Worm (Caenorhabditis elegans) whole organism, early embryonic: ENCODE data around the gene F28D1.6.

ENCODE experiments used
- B0310.2 ChIP-seq: sonication (generic microtip); optimal IDR thresholded peaks from 2 replicates; lab custom pipeline; 2016; ENCODE audit warnings: mild to moderate bottlenecking, missing genetic modification characterization, missing compliant biosample characterization
- F13C5.2 ChIP-seq: sonication (generic microtip); optimal IDR thresholded peaks from 2 replicates; lab custom pipeline; 2017; ENCODE audit warnings: mild to moderate bottlenecking, missing genetic modification characterization, inconsistent platforms, missing compliant biosample characterization
- aly-1 ChIP-seq: sonication (generic microtip); optimal IDR thresholded peaks from 2 replicates; lab custom pipeline; 2016; ENCODE audit warnings: missing genetic modification characterization, missing compliant biosample characterization
- ama-1 ChIP-seq: fragments of 150-350 bp; optimal IDR thresholded peaks from 2 replicates; lab custom pipeline; 2014
- ceh-13 ChIP-seq: fragments of 200-800 bp; sonication (Bioruptor generic); optimal IDR thresholded peaks from 2 replicates; lab custom pipeline; 2018; ENCODE audit warnings: mild to moderate bottlenecking, missing genetic modification characterization, missing compliant biosample characterization
- ceh-36 ChIP-seq: sonication (generic microtip); optimal IDR thresholded peaks from 2 replicates; lab custom pipeline; 2016; ENCODE audit warnings: missing genetic modification characterization, inconsistent platforms, missing compliant biosample characterization
- ets-7 ChIP-seq: sonication (generic microtip); optimal IDR thresholded peaks from 2 replicates; lab custom pipeline; 2016; ENCODE audit warnings: missing genotype, missing genetic modification characterization, missing compliant biosample characterization
- flt-1 ChIP-seq: fragments of 200-800 bp; sonication (Bioruptor generic); IDR thresholded peaks from 2 replicates; pipeline ENCODE4 v1.3.6; 2022; ENCODE audit warnings: missing genetic modification characterization, missing compliant biosample characterization
- hmbx-1 ChIP-seq: sonication (generic microtip); optimal IDR thresholded peaks from 2 replicates; lab custom pipeline; 2016; ENCODE audit warnings: mild to moderate bottlenecking, missing genetic modification characterization, missing compliant biosample characterization
- hmg-4 ChIP-seq: fragments of 200-800 bp; sonication (Bioruptor generic); optimal IDR thresholded peaks from 2 replicates; lab custom pipeline; 2018; ENCODE audit warnings: mild to moderate bottlenecking, missing genetic modification characterization, missing compliant biosample characterization
- hnd-1 ChIP-seq: sonication (generic microtip); optimal IDR thresholded peaks from 2 replicates; lab custom pipeline; 2016; ENCODE audit warnings: missing genetic modification characterization, missing compliant biosample characterization
- pes-1 ChIP-seq: fragments of 200-800 bp; sonication (Bioruptor generic); IDR thresholded peaks from 2 replicates; pipeline ENCODE4 v1.3.6; 2022; ENCODE audit warnings: missing genetic modification reagents, missing genetic modification characterization, missing compliant biosample characterization
- scrt-1 ChIP-seq: fragments of 200-800 bp; sonication (Bioruptor generic); IDR thresholded peaks from 2 replicates; pipeline ENCODE4 v1.3.6; 2022; ENCODE audit warnings: missing genetic modification characterization, missing compliant biosample characterization
- sea-1 ChIP-seq: fragments of 200-800 bp; sonication (Bioruptor generic); conservative IDR thresholded peaks from 2 replicates; pipeline ENCODE4 v1.3.6; 2022; ENCODE audit warnings: missing genetic modification characterization, missing compliant biosample characterization
- tbx-11 ChIP-seq: fragments of 200-800 bp; sonication (Bioruptor generic); IDR thresholded peaks from 2 replicates; pipeline ENCODE4 v1.3.6; 2022; ENCODE audit warnings: missing genetic modification characterization, missing compliant biosample characterization
- tbx-37 ChIP-seq: fragments of 200-800 bp; sonication (Bioruptor generic); conservative IDR thresholded peaks from 2 replicates; pipeline ENCODE4 v1.3.6; 2022; ENCODE audit warnings: missing genetic modification reagents, missing genetic modification characterization, missing compliant biosample characterization
- tra-4 ChIP-seq: sonication (generic microtip); optimal IDR thresholded peaks from 2 replicates; lab custom pipeline; 2017; ENCODE audit warnings: missing genetic modification characterization, missing compliant biosample characterization

The F28D1.6 gene

DNA sequence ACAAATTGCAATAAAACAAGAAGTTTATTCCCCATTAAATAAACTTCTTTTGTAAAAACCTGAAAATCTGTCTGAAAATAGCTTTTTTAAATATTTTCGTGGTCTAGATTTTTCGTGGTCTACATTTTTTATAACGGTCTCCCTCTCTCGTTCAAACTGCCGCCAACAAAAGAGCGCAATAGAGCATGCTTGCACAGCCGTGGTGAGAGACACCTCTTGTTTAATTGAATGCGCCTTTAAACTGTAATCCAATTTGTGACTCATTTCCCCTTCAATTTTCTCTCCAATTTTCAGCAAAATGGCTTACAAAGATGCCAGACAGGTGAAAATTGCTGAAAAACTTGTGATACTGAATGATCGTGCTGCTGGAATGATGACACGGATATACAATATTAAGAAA lies 19.2 kb upstream of the F28D1.6 start, which contains the start of gene gex-3:
Gene gex-3, plus strand, starts transcription at position 295 of the 400 bp plus-strand sequence.
- TF ChIP-seq F13C5.2 (tag; lab: Kevin White, UChicago): peak; percentile 52
- TF ChIP-seq scrt-1: no peak
- peak; percentile 29 for TF ChIP-seq hmg-4 (GFP tag; lab: Kevin White, UChicago)

DNA sequence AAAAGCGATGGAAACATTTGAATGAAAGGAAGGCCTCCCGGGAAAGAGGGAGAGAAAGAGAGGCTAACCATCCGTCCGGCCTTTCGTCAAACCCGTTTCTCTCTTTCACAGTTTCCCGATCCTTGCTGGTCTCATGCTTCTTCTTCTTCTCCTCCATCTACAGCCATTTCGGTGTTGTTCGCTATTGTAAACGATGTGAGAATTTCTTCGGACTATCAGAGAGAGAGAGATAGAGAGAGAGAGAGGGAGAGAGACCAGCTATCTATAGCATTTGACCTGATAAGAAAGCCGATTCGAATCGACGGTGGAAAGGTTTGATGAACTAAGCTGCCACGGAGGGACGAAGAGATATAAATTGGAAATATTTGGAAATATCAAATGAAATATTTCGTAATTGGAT lies 18.5 kb upstream of the F28D1.6 start:
- TF ChIP-seq tbx-11 (GFP tag; lab: Robert Waterston, UW): no peak
- TF ChIP-seq pes-1 (GFP tag; lab: Robert Waterston, UW): no peak
- no peak for TF ChIP-seq sea-1 (GFP tag; lab: Robert Waterston, UW)
- no peak for TF ChIP-seq ceh-13 (GFP tag; lab: Kevin White, UChicago)
- no peak for TF ChIP-seq tra-4
- TF ChIP-seq hnd-1: no peak
- no peak for TF ChIP-seq flt-1 (GFP tag; lab: Robert Waterston, UW)
- no peak for TF ChIP-seq scrt-1

DNA sequence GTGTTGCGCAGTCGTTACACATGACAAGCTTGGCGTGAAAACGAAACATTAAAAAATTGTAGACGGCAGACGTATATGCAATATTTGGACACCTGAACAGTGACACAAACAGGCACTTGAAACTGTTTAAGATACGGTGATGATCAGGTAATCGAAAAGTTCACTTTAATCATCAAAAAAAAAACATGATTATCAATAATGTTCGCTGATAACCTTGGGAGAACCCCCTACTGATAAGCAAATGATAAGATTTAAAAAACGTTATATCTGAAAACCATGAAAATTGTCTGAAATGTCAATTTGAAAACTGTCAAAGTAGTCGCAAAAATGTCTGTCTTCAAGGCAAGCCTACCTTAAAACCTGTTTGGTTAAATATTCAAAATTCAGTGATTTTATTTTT lies 15.0 kb upstream of the F28D1.6 start:
- TF ChIP-seq tbx-11 (GFP tag; lab: Robert Waterston, UW) (no peak), ceh-13 (GFP tag; lab: Kevin White, UChicago) (no peak), F13C5.2 (tag; lab: Kevin White, UChicago) (no peak), hnd-1 (no peak), flt-1 (GFP tag; lab: Robert Waterston, UW) (no peak), tbx-37 (GFP tag; lab: Robert Waterston, UW) (no peak), pes-1 (GFP tag; lab: Robert Waterston, UW) (no peak), ama-1 (lab: Kevin White, UChicago) (no peak), scrt-1 (no peak)

DNA sequence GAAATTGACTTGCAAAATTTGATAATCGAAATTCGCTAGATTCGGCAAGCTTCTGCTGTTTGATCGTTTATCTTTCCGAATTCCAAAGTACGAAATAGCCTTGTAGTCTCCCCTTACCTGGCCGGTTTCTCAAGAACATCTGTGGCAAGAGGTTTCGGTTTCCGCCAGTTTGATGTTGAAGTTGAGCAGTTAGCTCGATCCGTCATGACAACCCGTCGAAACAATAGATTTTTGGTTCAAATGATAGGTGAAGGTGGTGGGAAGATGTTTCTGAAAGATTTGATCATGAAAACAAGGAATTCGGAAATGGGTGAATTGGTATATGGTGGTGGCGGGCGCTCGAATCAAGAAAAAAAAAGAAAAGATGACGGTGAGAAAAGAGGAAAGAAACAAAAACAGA lies 13.5 kb upstream of the F28D1.6 start, which contains the start of gene acs-20:
Gene acs-20, minus strand, starts transcription at position 270 of the 400 bp plus-strand sequence.
- TF ChIP-seq F13C5.2 (tag; lab: Kevin White, UChicago): no peak
- TF ChIP-seq flt-1 (GFP tag; lab: Robert Waterston, UW): no peak
- TF ChIP-seq tbx-37 (GFP tag; lab: Robert Waterston, UW): no peak
- TF ChIP-seq ceh-36 (tag; lab: Kevin White, UChicago): no peak
- no peak for TF ChIP-seq hmg-4 (GFP tag; lab: Kevin White, UChicago)
- TF ChIP-seq B0310.2: no peak
- TF ChIP-seq ceh-13 (GFP tag; lab: Kevin White, UChicago): no peak
- no peak for TF ChIP-seq pes-1 (GFP tag; lab: Robert Waterston, UW)

DNA sequence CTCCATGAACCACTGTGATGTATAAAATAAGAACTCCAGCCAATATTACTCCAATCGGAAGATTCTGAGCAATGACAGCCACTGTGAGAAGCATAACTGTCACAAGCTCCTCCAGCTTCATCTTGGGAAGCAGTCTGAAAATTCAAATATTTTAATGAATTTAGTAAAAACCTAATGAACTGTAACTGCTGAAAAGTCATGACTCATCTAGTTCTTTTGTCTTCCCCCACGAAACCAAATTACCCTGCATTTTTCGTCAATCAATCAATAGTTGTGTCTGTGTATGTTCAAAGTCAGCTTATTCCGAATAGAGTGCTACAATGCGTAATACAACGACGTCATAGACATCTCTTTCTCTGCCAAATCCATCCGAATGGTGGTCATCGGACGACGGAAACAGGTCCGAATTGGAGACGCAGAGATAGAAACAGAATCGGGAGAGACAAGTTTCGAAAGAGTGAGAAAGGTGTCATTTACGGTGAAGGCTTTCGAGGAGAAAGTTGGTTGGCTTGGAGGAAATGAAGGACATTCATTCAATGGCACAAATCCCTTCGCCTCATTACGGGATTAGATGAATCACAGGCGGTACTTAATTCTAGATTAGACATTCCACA lies 11.8 kb upstream of the F28D1.6 start:
- TF ChIP-seq flt-1 (GFP tag; lab: Robert Waterston, UW) (no peak), scrt-1 (no peak), tbx-11 (GFP tag; lab: Robert Waterston, UW) (no peak), ceh-13 (GFP tag; lab: Kevin White, UChicago) (no peak), hnd-1 (no peak), ets-7 (tag; lab: Kevin White, UChicago) (no peak), sea-1 (GFP tag; lab: Robert Waterston, UW) (no peak), F13C5.2 (tag; lab: Kevin White, UChicago) (no peak), ceh-36 (tag; lab: Kevin White, UChicago) (no peak), tra-4 (no peak)

DNA sequence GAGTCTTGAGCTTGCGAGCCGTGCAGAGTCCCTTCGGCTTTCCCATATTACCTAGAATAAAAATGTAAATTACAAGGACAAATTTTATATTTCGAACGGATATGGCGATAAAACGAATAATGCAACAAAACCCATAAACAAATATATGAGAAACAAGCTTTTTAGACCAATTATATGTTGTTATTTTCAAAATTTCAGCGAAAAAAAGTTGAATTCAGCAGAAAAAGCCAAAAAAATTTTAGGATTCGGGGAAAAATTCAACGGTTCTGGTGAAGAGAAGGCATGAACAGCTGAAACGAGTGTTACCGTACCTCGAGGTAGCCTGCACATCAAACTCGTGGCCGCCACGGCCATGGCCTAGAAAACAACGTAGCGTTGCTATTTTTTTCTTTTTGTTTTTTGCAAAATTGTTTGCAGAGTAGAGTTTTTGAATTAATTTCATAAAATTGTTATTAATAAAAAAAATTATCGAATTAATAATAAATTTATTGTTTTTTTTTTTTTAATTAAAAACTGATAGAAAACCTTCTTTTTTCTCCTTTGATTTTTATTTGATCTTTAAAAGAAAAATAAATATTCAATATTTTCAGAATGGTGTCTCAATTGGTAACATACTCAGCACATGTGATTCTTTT lies 6.2 kb upstream of the F28D1.6 start, which contains the start of the genes rps-23 and dpm-3:
Gene rps-23, minus strand, starts transcription at position 51 of the 635 bp plus-strand sequence.
Gene dpm-3, plus strand, starts transcription at position 585 of the 635 bp plus-strand sequence.
- TF ChIP-seq pes-1 (GFP tag; lab: Robert Waterston, UW) (peak; percentile 83), ceh-13 (GFP tag; lab: Kevin White, UChicago) (no peak), flt-1 (GFP tag; lab: Robert Waterston, UW) (peak; percentile 59), ama-1 (lab: Kevin White, UChicago) (no peak), F13C5.2 (tag; lab: Kevin White, UChicago) (peak; percentile 52), ets-7 (tag; lab: Kevin White, UChicago) (no peak), tbx-37 (GFP tag; lab: Robert Waterston, UW) (peak; percentile 83), hnd-1 (peak; percentile 11), hmg-4 (GFP tag; lab: Kevin White, UChicago) (peak; percentile 29), tbx-11 (GFP tag; lab: Robert Waterston, UW) (peak; percentile 57; the same call in 1 of the 2 replicates), aly-1 (tag; lab: Kevin White, UChicago) (no peak), ceh-36 (tag; lab: Kevin White, UChicago) (peak; percentile 2), B0310.2 (peak; percentile 15)

DNA sequence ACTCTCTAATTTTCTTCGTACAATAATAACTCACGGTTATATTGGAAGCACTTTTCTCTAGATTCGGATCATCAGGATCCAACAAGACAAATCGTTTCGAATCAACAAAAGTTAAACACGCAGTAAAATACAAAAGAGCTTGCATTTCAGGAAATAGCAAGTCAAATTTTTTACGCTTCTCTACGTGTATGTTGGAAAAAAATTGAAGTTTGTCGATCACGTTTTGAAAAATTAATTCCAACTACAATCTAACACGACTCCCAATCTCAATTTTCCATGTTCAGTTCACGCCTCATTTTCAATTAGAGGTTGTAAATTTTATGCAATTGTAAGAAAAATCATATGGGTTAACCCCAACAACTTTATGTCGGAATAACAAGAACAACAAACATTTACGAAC lies 5.0 kb upstream of the F28D1.6 start, which contains the start of gene spe-45:
Gene spe-45, minus strand, starts transcription at position 145 of the 400 bp plus-strand sequence.
- TF ChIP-seq tbx-37 (GFP tag; lab: Robert Waterston, UW) (no peak), ceh-13 (GFP tag; lab: Kevin White, UChicago) (no peak), tbx-11 (GFP tag; lab: Robert Waterston, UW) (no peak), ama-1 (lab: Kevin White, UChicago) (no peak), pes-1 (GFP tag; lab: Robert Waterston, UW) (no peak), hnd-1 (no peak), ceh-36 (tag; lab: Kevin White, UChicago) (no peak)

DNA sequence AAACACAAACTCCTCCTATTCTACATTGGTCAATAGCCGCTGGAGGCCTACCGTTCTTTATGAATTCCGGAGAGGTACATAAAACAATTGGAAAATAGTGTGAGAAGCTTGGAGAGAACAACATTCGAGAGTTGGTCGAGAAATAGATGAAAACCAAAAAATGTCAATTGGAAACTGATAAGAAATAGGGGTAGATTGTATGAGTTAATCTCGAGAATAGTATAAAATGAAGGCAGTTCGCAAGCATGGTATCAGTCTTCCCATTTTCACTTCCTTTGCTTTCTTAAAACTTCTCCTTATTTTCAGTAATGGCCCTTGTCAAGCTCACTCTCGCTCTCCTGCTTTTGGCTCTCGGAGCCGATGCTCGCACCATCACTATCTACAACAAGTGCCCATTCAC lies 2.1 kb downstream of the F28D1.6 start, which contains the start of gene thn-2:
Gene thn-2, plus strand, starts transcription at position 307 of the 400 bp plus-strand sequence.
- TF ChIP-seq flt-1 (GFP tag; lab: Robert Waterston, UW) (no peak), ets-7 (tag; lab: Kevin White, UChicago) (no peak), tra-4 (no peak), hnd-1 (no peak), F13C5.2 (tag; lab: Kevin White, UChicago) (no peak), aly-1 (tag; lab: Kevin White, UChicago) (no peak), hmg-4 (GFP tag; lab: Kevin White, UChicago) (no peak), scrt-1 (no peak), ama-1 (lab: Kevin White, UChicago) (no peak), tbx-11 (GFP tag; lab: Robert Waterston, UW) (no peak), ceh-13 (GFP tag; lab: Kevin White, UChicago) (no peak), tbx-37 (GFP tag; lab: Robert Waterston, UW) (no peak), sea-1 (GFP tag; lab: Robert Waterston, UW) (no peak), pes-1 (GFP tag; lab: Robert Waterston, UW) (no peak), hmbx-1 (tag; lab: Kevin White, UChicago) (no peak), ceh-36 (tag; lab: Kevin White, UChicago) (no peak), B0310.2 (no peak)
